Worm (Caenorhabditis elegans) whole organism, early embryonic: ENCODE measurements around the gene unc-52.

Experiments used
- B0310.2 ChIP-seq: sonication (generic microtip); optimal IDR thresholded peaks from 2 replicates; lab custom pipeline; 2016; ENCODE audit warnings: mild to moderate bottlenecking, missing genetic modification characterization, missing compliant biosample characterization
- F13C5.2 ChIP-seq: sonication (generic microtip); optimal IDR thresholded peaks from 2 replicates; lab custom pipeline; 2017; ENCODE audit warnings: mild to moderate bottlenecking, missing genetic modification characterization, inconsistent platforms, missing compliant biosample characterization
- aly-1 ChIP-seq: sonication (generic microtip); optimal IDR thresholded peaks from 2 replicates; lab custom pipeline; 2016; ENCODE audit warnings: missing genetic modification characterization, missing compliant biosample characterization
- ama-1 ChIP-seq: fragments of 150-350 bp; optimal IDR thresholded peaks from 2 replicates; lab custom pipeline; 2014
- ceh-13 ChIP-seq: fragments of 200-800 bp; sonication (Bioruptor generic); optimal IDR thresholded peaks from 2 replicates; lab custom pipeline; 2018; ENCODE audit warnings: mild to moderate bottlenecking, missing genetic modification characterization, missing compliant biosample characterization
- ceh-36 ChIP-seq: sonication (generic microtip); optimal IDR thresholded peaks from 2 replicates; lab custom pipeline; 2016; ENCODE audit warnings: missing genetic modification characterization, inconsistent platforms, missing compliant biosample characterization
- ets-7 ChIP-seq: sonication (generic microtip); optimal IDR thresholded peaks from 2 replicates; lab custom pipeline; 2016; ENCODE audit warnings: missing genotype, missing genetic modification characterization, missing compliant biosample characterization
- flt-1 ChIP-seq: fragments of 200-800 bp; sonication (Bioruptor generic); IDR thresholded peaks from 2 replicates; pipeline ENCODE4 v1.3.6; 2022; ENCODE audit warnings: missing genetic modification characterization, missing compliant biosample characterization
- hmbx-1 ChIP-seq: sonication (generic microtip); optimal IDR thresholded peaks from 2 replicates; lab custom pipeline; 2016; ENCODE audit warnings: mild to moderate bottlenecking, missing genetic modification characterization, missing compliant biosample characterization
- hmg-4 ChIP-seq: fragments of 200-800 bp; sonication (Bioruptor generic); optimal IDR thresholded peaks from 2 replicates; lab custom pipeline; 2018; ENCODE audit warnings: mild to moderate bottlenecking, missing genetic modification characterization, missing compliant biosample characterization
- hnd-1 ChIP-seq: sonication (generic microtip); optimal IDR thresholded peaks from 2 replicates; lab custom pipeline; 2016; ENCODE audit warnings: missing genetic modification characterization, missing compliant biosample characterization
- pes-1 ChIP-seq: fragments of 200-800 bp; sonication (Bioruptor generic); IDR thresholded peaks from 2 replicates; pipeline ENCODE4 v1.3.6; 2022; ENCODE audit warnings: missing genetic modification reagents, missing genetic modification characterization, missing compliant biosample characterization
- scrt-1 ChIP-seq: fragments of 200-800 bp; sonication (Bioruptor generic); IDR thresholded peaks from 2 replicates; pipeline ENCODE4 v1.3.6; 2022; ENCODE audit warnings: missing genetic modification characterization, missing compliant biosample characterization
- sea-1 ChIP-seq: fragments of 200-800 bp; sonication (Bioruptor generic); conservative IDR thresholded peaks from 2 replicates; pipeline ENCODE4 v1.3.6; 2022; ENCODE audit warnings: missing genetic modification characterization, missing compliant biosample characterization
- tbx-11 ChIP-seq: fragments of 200-800 bp; sonication (Bioruptor generic); IDR thresholded peaks from 2 replicates; pipeline ENCODE4 v1.3.6; 2022; ENCODE audit warnings: missing genetic modification characterization, missing compliant biosample characterization
- tbx-37 ChIP-seq: fragments of 200-800 bp; sonication (Bioruptor generic); conservative IDR thresholded peaks from 2 replicates; pipeline ENCODE4 v1.3.6; 2022; ENCODE audit warnings: missing genetic modification reagents, missing genetic modification characterization, missing compliant biosample characterization
- tra-4 ChIP-seq: sonication (generic microtip); optimal IDR thresholded peaks from 2 replicates; lab custom pipeline; 2017; ENCODE audit warnings: missing genetic modification characterization, missing compliant biosample characterization

Gene unc-52

ce11 chrII:14673636-14674035, 10.6 kb downstream of the unc-52 start:
- TF ChIP-seq hmg-4 (GFP tag; lab: Kevin White, UChicago) (no peak), pes-1 (GFP tag; lab: Robert Waterston, UW) (no peak), hmbx-1 (tag; lab: Kevin White, UChicago) (no peak)

DNA sequence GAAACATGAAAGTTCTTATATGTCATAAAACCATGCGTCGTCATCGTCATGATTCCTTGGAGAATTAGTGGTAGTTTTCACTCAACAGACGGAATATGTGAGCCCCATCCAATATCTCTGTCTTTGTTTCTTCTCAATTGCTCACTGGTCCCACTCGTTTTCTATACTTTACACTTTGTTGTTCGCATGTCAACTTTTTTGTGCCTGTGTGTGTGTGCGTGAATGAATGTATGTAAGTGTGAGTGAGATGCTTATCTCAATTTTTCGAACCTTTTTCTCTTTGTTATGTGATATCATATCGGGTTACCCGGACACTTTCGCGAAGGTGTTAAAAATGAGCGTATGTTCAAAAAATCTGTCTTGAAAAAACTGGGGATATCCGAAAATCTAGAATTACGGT, 12.2 kb downstream of the unc-52 start:
- TF ChIP-seq B0310.2 (tag; lab: Kevin White, UChicago) (no peak), ets-7 (no peak), aly-1 (tag; lab: Kevin White, UChicago) (no peak), tbx-11 (GFP tag; lab: Robert Waterston, UW) (no peak), F13C5.2 (no peak), ceh-36 (no peak), tbx-37 (GFP tag; lab: Robert Waterston, UW) (no peak), sea-1 (GFP tag; lab: Robert Waterston, UW) (no peak), hmg-4 (GFP tag; lab: Kevin White, UChicago) (no peak), hmbx-1 (tag; lab: Kevin White, UChicago) (no peak), tra-4 (no peak), ama-1 (no peak), pes-1 (GFP tag; lab: Robert Waterston, UW) (no peak), flt-1 (GFP tag; lab: Robert Waterston, UW) (no peak), hnd-1 (tag; lab: Kevin White, UChicago) (no peak), scrt-1 (GFP tag; lab: Robert Waterston, UW) (no peak), ceh-13 (GFP tag; lab: Kevin White, UChicago) (no peak)

DNA sequence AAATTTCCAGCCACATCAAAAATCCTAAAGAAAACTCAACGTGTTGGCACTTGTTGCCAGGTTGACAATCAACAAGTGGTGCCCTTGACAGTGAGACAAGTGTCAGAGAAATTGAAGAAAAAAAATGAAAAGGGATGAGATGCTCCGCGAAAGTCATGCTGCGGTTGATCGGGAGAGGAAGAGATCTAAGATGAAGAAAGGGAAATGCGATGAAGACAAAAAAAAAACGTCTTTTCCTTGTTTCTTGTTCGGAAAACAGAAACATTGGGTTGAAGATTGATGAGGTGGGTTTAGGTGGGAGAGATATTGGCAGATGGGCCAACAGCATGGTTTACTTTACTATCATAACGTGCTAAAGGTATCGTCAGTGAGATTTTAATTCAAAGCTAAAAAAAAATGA, 14.1 kb downstream of the unc-52 start:
- no peak for TF ChIP-seq hmg-4 (GFP tag; lab: Kevin White, UChicago)
- TF ChIP-seq ets-7: no peak
- no peak for TF ChIP-seq tbx-37 (GFP tag; lab: Robert Waterston, UW)
- TF ChIP-seq B0310.2 (tag; lab: Kevin White, UChicago): no peak
- TF ChIP-seq aly-1 (tag; lab: Kevin White, UChicago): no peak
- TF ChIP-seq ama-1: no peak
- TF ChIP-seq pes-1 (GFP tag; lab: Robert Waterston, UW): no peak

- no peak for TF ChIP-seq sea-1 (GFP tag; lab: Robert Waterston, UW)
- TF ChIP-seq hnd-1 (tag; lab: Kevin White, UChicago): no peak
- TF ChIP-seq tbx-37 (GFP tag; lab: Robert Waterston, UW): no peak
- no peak for TF ChIP-seq ceh-36
- no peak for TF ChIP-seq tbx-11 (GFP tag; lab: Robert Waterston, UW)
These were observed 15.6 kb downstream of the unc-52 start for ce11 chrII:14668608-14669007.

DNA sequence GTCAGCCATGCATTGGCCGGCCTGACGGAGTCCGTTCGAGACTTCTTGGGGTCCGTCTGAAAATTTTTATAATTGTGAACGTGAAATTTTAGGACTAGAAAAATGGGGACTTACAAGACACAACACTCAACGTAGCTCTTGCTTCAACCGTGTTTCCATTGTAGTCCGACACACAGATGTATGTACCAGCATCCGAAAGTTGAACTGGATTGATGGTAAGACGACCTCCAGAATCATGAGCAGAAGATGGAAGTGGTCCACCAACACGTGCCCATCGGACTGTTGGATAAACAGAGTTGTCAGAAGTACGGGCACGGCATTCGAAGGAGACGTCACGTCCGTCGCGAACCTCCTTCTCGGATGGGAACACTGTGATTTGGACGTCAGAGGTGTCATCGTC, 18.0 kb downstream of the unc-52 start:
- TF ChIP-seq hmbx-1 (tag; lab: Kevin White, UChicago) (no peak), ceh-13 (GFP tag; lab: Kevin White, UChicago) (no peak), ceh-36 (no peak), hnd-1 (tag; lab: Kevin White, UChicago) (no peak), hmg-4 (GFP tag; lab: Kevin White, UChicago) (no peak), flt-1 (GFP tag; lab: Robert Waterston, UW) (no peak)

DNA sequence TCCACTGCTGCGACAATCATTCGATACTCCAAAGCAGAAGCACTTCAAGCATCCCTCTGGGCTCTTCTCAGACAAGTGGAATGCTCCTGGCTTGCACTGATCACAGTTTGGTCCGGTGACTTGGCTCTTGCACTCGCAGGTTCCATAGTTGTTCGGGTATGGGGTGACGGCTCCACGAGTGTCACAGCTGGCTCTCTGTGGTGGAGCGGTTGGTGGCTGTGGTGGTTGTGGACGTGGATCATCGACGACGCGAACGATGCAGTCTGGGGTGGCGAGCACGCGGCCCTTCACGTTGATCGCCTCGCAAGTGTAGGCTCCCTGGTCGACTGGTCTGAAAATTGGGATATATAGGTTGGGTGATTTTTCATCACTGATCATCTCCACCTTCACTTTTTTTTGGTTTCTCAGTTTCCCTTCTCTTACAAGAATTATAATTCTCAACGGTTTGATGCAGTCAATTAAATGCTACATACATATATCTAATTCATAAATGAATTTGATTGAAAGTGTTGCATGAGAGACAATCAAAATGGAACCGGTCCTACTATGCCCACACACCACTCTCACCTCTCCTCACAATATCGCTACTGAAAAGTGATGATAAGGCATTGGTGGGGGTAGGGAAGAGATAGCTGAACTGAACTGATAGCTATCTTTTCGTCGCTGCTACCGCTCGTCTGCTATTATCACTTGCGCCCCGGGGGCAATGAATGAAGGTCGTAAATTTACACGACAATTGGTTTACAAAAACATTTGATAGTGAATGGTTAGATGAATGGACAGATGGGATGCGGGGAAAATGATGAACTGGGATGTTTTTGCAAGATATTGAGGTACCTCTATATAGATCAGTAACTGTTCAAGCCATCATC, 19.4 kb downstream of the unc-52 start:
- no peak for TF ChIP-seq tbx-11 (GFP tag; lab: Robert Waterston, UW)
- TF ChIP-seq tbx-37 (GFP tag; lab: Robert Waterston, UW): no peak
- TF ChIP-seq ceh-13 (GFP tag; lab: Kevin White, UChicago): no peak
- TF ChIP-seq ama-1: no peak
- no peak for TF ChIP-seq ets-7
- TF ChIP-seq flt-1 (GFP tag; lab: Robert Waterston, UW): no peak
- no peak for TF ChIP-seq hmbx-1 (tag; lab: Kevin White, UChicago)
- TF ChIP-seq F13C5.2: no peak
- no peak for TF ChIP-seq ceh-36
- no peak for TF ChIP-seq tra-4
- no peak for TF ChIP-seq hnd-1 (tag; lab: Kevin White, UChicago)
- no peak for TF ChIP-seq pes-1 (GFP tag; lab: Robert Waterston, UW)
- no peak for TF ChIP-seq sea-1 (GFP tag; lab: Robert Waterston, UW)
- no peak for TF ChIP-seq aly-1 (tag; lab: Kevin White, UChicago)

- TF ChIP-seq flt-1 (GFP tag; lab: Robert Waterston, UW): no peak
- no peak for TF ChIP-seq pes-1 (GFP tag; lab: Robert Waterston, UW)
- no peak for TF ChIP-seq ets-7
- TF ChIP-seq aly-1 (tag; lab: Kevin White, UChicago): no peak
- no peak for TF ChIP-seq hmg-4 (GFP tag; lab: Kevin White, UChicago)
- no peak for TF ChIP-seq tra-4
- no peak for TF ChIP-seq F13C5.2
- TF ChIP-seq tbx-11 (GFP tag; lab: Robert Waterston, UW): no peak
- no peak for TF ChIP-seq ceh-36
- no peak for TF ChIP-seq ceh-13 (GFP tag; lab: Kevin White, UChicago)
- TF ChIP-seq ama-1: no peak
- no peak for TF ChIP-seq scrt-1 (GFP tag; lab: Robert Waterston, UW)
- no peak for TF ChIP-seq hnd-1 (tag; lab: Kevin White, UChicago)
- no peak for TF ChIP-seq hmbx-1 (tag; lab: Kevin White, UChicago)
- no peak for TF ChIP-seq tbx-37 (GFP tag; lab: Robert Waterston, UW)
- TF ChIP-seq B0310.2 (tag; lab: Kevin White, UChicago): no peak
- TF ChIP-seq sea-1 (GFP tag; lab: Robert Waterston, UW): no peak
These were observed 36.7 kb downstream of the unc-52 start for ce11 chrII:14647550-14647949.
